Worm (Caenorhabditis elegans) whole organism, L4 larva: ENCODE results near the gene prcc-1.

ENCODE experiments used
- F10B5.3 ChIP-seq: sonication (generic microtip); optimal IDR thresholded peaks from 2 replicates; lab custom pipeline; 2016; ENCODE audit warnings: mild to moderate bottlenecking, missing genetic modification characterization, missing compliant biosample characterization
- F26F4.8 ChIP-seq: fragments of 200-800 bp; sonication (Bioruptor generic); conservative IDR thresholded peaks from 2 replicates; pipeline ENCODE4 v1.3.6; 2022; ENCODE audit warnings: missing genetic modification characterization, missing compliant biosample characterization
- T20F7.1 ChIP-seq: fragments of 200-800 bp; sonication (Bioruptor generic); optimal IDR thresholded peaks from 2 replicates; lab custom pipeline; 2018; ENCODE audit warnings: mild to moderate bottlenecking, missing genetic modification characterization, missing compliant biosample characterization
- T26A8.4 ChIP-seq: fragments of 200-800 bp; sonication (Bioruptor generic); IDR thresholded peaks from 2 replicates; pipeline ENCODE4 v1.3.6; 2022; ENCODE audit warnings: missing genetic modification characterization, missing compliant biosample characterization
- Y75B8A.6 ChIP-seq: fragments of 200-800 bp; sonication (Bioruptor generic); IDR thresholded peaks from 2 replicates; pipeline ENCODE4 v1.3.6; 2022; ENCODE audit warnings: missing genetic modification reagents, missing genetic modification characterization, missing compliant biosample characterization
- ZK546.5 ChIP-seq, 2 experiments: sonication (generic microtip); optimal IDR thresholded peaks; 2 replicates each; lab custom pipeline; 2017; ENCODE audit warnings: missing biosample characterization in 2 of 2, missing genetic modification characterization in 2 of 2
- ama-1 ChIP-seq: fragments of 150-350 bp; optimal IDR thresholded peaks from 2 replicates; lab custom pipeline; 2014; ENCODE audit warnings: inconsistent platforms, mixed read lengths
- arid-1 ChIP-seq: fragments of 200-800 bp; sonication (Bioruptor generic); conservative IDR thresholded peaks from 2 replicates; pipeline ENCODE4 v1.3.6; 2022; ENCODE audit warnings: missing genetic modification reagents, missing genetic modification characterization, missing compliant biosample characterization
- cey-2 ChIP-seq: sonication (generic microtip); optimal IDR thresholded peaks from 3 replicates; lab custom pipeline; 2017; ENCODE audit warnings: missing genetic modification characterization, mild to moderate bottlenecking, missing compliant biosample characterization, antibody characterized with exemption, borderline replicate concordance; ENCODE audit not compliant: insufficient read depth
- daf-12 ChIP-seq: fragments of 150-350 bp; optimal IDR thresholded peaks from 2 replicates; lab custom pipeline; 2014; ENCODE audit warnings: missing biosample characterization, missing genetic modification reagents, missing genetic modification characterization
- daf-19 ChIP-seq: fragments of 200-800 bp; sonication (Bioruptor generic); conservative IDR thresholded peaks from 2 replicates; pipeline ENCODE4 v1.3.6; 2022; ENCODE audit warnings: missing genetic modification characterization, missing compliant biosample characterization
- daf-8 ChIP-seq: fragments of 200-800 bp; sonication (Bioruptor generic); IDR thresholded peaks from 2 replicates; pipeline ENCODE4 v1.3.6; 2022; ENCODE audit warnings: missing genetic modification characterization, missing compliant biosample characterization
- dmd-6 ChIP-seq: fragments of 200-800 bp; sonication (Bioruptor generic); IDR thresholded peaks from 2 replicates; pipeline ENCODE4 v1.3.6; 2022; ENCODE audit warnings: missing genetic modification reagents, missing genetic modification characterization, missing compliant biosample characterization
- dmd-8 ChIP-seq: fragments of 200-800 bp; sonication (Bioruptor generic); IDR thresholded peaks from 2 replicates; pipeline ENCODE4 v1.3.6; 2022; ENCODE audit warnings: missing genetic modification characterization, missing compliant biosample characterization
- dpl-1 ChIP-seq: fragments of 150-350 bp; optimal IDR thresholded peaks from 2 replicates; lab custom pipeline; 2014; ENCODE audit warnings: missing biosample characterization, missing genetic modification reagents, missing genetic modification characterization
- dve-1 ChIP-seq: sonication (generic microtip); optimal IDR thresholded peaks from 2 replicates; lab custom pipeline; 2017; ENCODE audit warnings: antibody characterized with exemption, mild to moderate bottlenecking, missing genetic modification characterization, missing compliant biosample characterization; ENCODE audit not compliant: insufficient read depth
- egl-43 ChIP-seq: fragments of 200-800 bp; sonication (Bioruptor generic); IDR thresholded peaks from 2 replicates; pipeline ENCODE4 v1.3.6; 2022; ENCODE audit warnings: missing genetic modification reagents, missing genetic modification characterization, missing compliant biosample characterization
- lin-13 ChIP-seq: fragments of 150-350 bp; optimal IDR thresholded peaks from 2 replicates; lab custom pipeline; 2014; ENCODE audit warnings: missing biosample characterization, missing genetic modification reagents, missing genetic modification characterization
- lir-3 ChIP-seq: sonication (generic microtip); optimal IDR thresholded peaks from 2 replicates; lab custom pipeline; 2016; ENCODE audit warnings: mild to moderate bottlenecking, missing genetic modification characterization, missing compliant biosample characterization
- lsy-2 ChIP-seq, 2 experiments: fragments of 150-350 bp in 1 of 2; sonication (generic microtip) in 1 of 2; optimal IDR thresholded peaks; 2 replicates each; lab custom pipeline; 2014 to 2017; ENCODE audit warnings: missing biosample characterization in 2 of 2, missing genetic modification characterization in 2 of 2
- mes-2 ChIP-seq: sonication (generic microtip); optimal IDR thresholded peaks from 2 replicates; lab custom pipeline; 2016; ENCODE audit warnings: missing genotype, mild to moderate bottlenecking, missing genetic modification characterization, missing compliant biosample characterization; ENCODE audit not compliant: poor library complexity, severe bottlenecking
- mxl-3 ChIP-seq: fragments of 200-800 bp; sonication (Bioruptor generic); optimal IDR thresholded peaks from 2 replicates; lab custom pipeline; 2018; ENCODE audit warnings: mild to moderate bottlenecking, missing genetic modification characterization, missing compliant biosample characterization
- nhr-111 ChIP-seq: fragments of 200-800 bp; sonication (Bioruptor generic); optimal IDR thresholded peaks from 2 replicates; lab custom pipeline; 2018; ENCODE audit warnings: mild to moderate bottlenecking, missing genetic modification characterization, missing compliant biosample characterization
- nhr-25 ChIP-seq: sonication (generic microtip); optimal IDR thresholded peaks from 2 replicates; lab custom pipeline; 2017; ENCODE audit warnings: missing genetic modification characterization, mild to moderate bottlenecking, missing compliant biosample characterization, antibody characterized with exemption, moderate library complexity, borderline replicate concordance; ENCODE audit not compliant: insufficient read depth
- nhr-41 ChIP-seq: fragments of 200-800 bp; sonication (Bioruptor generic); IDR thresholded peaks from 2 replicates; pipeline ENCODE4 v1.3.6; 2022; ENCODE audit warnings: missing genetic modification reagents, missing genetic modification characterization, missing compliant biosample characterization
- nhr-42 ChIP-seq: fragments of 200-800 bp; sonication (Bioruptor generic); IDR thresholded peaks from 2 replicates; pipeline ENCODE4 v1.3.6; 2022; ENCODE audit warnings: missing genetic modification characterization, missing compliant biosample characterization
- nhr-6 ChIP-seq: fragments of 150-350 bp; optimal IDR thresholded peaks from 2 replicates; lab custom pipeline; 2014; ENCODE audit warnings: missing biosample characterization, missing genetic modification characterization
- set-16 ChIP-seq: fragments of 200-800 bp; sonication (Bioruptor generic); IDR thresholded peaks from 2 replicates; pipeline ENCODE4 v1.3.6; 2022; ENCODE audit warnings: missing genetic modification reagents, missing genetic modification characterization, missing compliant biosample characterization
- skn-1 ChIP-seq: fragments of 150-350 bp; optimal IDR thresholded peaks from 2 replicates; lab custom pipeline; 2014; ENCODE audit warnings: missing biosample characterization, missing genetic modification characterization
- unc-62 ChIP-seq, 3 experiments: fragments of 150-350 bp in 1 of 3; sonication (generic microtip); optimal IDR thresholded peaks in 2 of 3; peaks in 1 of 3; 1 replicate in 1 of 3; 2 replicates in 2 of 3; lab custom pipeline; 2014 to 2017; ENCODE audit warnings: missing biosample characterization in 3 of 3, missing genetic modification characterization in 3 of 3, missing genetic modification reagents in 3 of 3, missing genotype in 1 of 3
- zfp-2 ChIP-seq: sonication (generic microtip); optimal IDR thresholded peaks from 2 replicates; lab custom pipeline; 2016; ENCODE audit warnings: mild to moderate bottlenecking, missing genetic modification characterization, missing compliant biosample characterization
- zip-11 ChIP-seq: fragments of 200-800 bp; sonication (Bioruptor generic); IDR thresholded peaks from 2 replicates; pipeline ENCODE4 v1.3.6; 2022; ENCODE audit warnings: missing genetic modification characterization, missing compliant biosample characterization
- zip-2 ChIP-seq: fragments of 150-350 bp; optimal IDR thresholded peaks from 2 replicates; lab custom pipeline; 2014; ENCODE audit warnings: missing biosample characterization, missing genetic modification characterization
- ztf-7 ChIP-seq: fragments of 150-350 bp; optimal IDR thresholded peaks from 2 replicates; lab custom pipeline; 2014; ENCODE audit warnings: missing biosample characterization, missing genetic modification characterization

Gene prcc-1

DNA sequence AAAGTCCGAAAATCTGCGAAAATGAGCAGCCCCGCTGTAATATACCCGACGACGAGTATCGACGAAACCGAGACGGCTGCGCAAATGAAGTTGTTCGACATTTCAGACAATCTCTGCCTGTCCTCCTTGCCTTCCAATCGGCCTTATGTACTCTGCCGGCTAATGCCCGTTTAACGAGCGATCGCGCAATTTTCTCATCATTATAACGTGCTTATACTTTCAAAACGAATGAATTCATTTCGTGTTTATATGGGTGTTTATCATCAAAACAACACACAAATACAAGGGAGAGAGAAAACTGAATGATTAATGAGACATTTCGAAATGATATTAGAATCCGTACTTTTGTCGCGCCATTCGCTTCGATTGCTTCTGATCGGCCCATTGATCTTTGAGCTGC, 2.6 kb downstream of the prcc-1 start, which contains the start of gene col-132:
col-132 (minus strand) TSS at position 101 of the 400 bp plus-strand sequence.
- TF ChIP-seq arid-1 (GFP tag; lab: Robert Waterston, UW) (no peak), nhr-111 (GFP tag; lab: Kevin White, UChicago) (no peak), zfp-2 (no peak), skn-1 (tag; lab: Kevin White, UChicago) (no peak), T20F7.1 (GFP tag; lab: Kevin White, UChicago) (no peak), daf-8 (no peak), dmd-8 (GFP tag; lab: Robert Waterston, UW) (no peak), Y75B8A.6 (no peak), ztf-7 (no peak), dve-1 (tag; lab: Kevin White, UChicago) (no peak), zip-2 (tag; lab: Kevin White, UChicago) (no peak)

- peak; percentile 95 for TF ChIP-seq set-16 (GFP tag; lab: Robert Waterston, UW)
- 0 out of 2 replicates have a peak, but pooled peaks have one; percentile 5 for TF ChIP-seq egl-43 (GFP tag; lab: Robert Waterston, UW)
- TF ChIP-seq mes-2 (tag; lab: Kevin White, UChicago), result no peak
Measured at ce11 chrIV:13089671-13090242, 3.8 kb downstream of the prcc-1 start.

- TF ChIP-seq F10B5.3 (tag; lab: Kevin White, UChicago), result no peak
- TF ChIP-seq set-16 (GFP tag; lab: Robert Waterston, UW), result no peak
- TF ChIP-seq daf-19 (GFP tag; lab: Robert Waterston, UW), result no peak
- TF ChIP-seq egl-43 (GFP tag; lab: Robert Waterston, UW), result no peak
- TF ChIP-seq dpl-1 (GFP tag; lab: Kevin White, UChicago), result no peak
- TF ChIP-seq cey-2 (tag; lab: Kevin White, UChicago), result no peak
- TF ChIP-seq ZK546.5 (tag; optimal IDR thresholded peaks at IDR 0.05; lab: Kevin White, UChicago), result no peak
- no peak for TF ChIP-seq nhr-41
- TF ChIP-seq daf-12 (tag; lab: Kevin White, UChicago), result no peak
- no peak for TF ChIP-seq T26A8.4 (GFP tag; lab: Robert Waterston, UW)
- TF ChIP-seq zip-11 (GFP tag; lab: Robert Waterston, UW), result no peak
- no peak for TF ChIP-seq nhr-25 (tag; lab: Kevin White, UChicago)
- TF ChIP-seq lir-3 (tag; lab: Kevin White, UChicago), result no peak
- TF ChIP-seq dmd-6 (GFP tag; lab: Robert Waterston, UW), result no peak
- no peak for TF ChIP-seq lin-13
- no peak for TF ChIP-seq lsy-2 (tag; optimal IDR thresholded peaks at IDR 0.05; lab: Kevin White, UChicago)
- no peak for TF ChIP-seq mxl-3 (GFP tag; lab: Kevin White, UChicago)
- no peak for TF ChIP-seq nhr-42
- no peak for TF ChIP-seq ama-1 (lab: Kevin White, UChicago)
- TF ChIP-seq, all 104 proteins: peak for 0
Measured at ce11 chrIV:13086705-13087104, 6.9 kb downstream of the prcc-1 start, which contains the start of gene spin-2. spin-2 (plus strand) TSS chrIV:13087005.

DNA sequence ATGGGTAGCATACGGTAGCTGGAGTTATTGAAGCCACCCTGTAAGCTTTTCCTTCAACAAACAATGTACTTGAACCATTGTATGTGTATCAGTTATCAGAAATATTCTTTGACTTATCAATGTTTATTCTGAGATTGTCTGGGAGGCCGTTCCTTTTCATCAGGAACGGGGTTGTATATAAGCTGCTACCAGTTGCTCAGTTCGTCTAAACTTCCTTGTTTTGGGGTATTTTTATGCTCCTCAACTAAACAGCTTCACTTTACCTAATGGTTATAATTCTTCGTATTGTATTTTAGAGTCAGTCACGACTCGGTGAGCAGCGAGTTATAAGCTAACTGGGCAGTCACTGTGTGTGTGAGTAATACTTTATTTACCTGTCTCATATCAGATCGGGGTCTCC, 7.9 kb downstream of the prcc-1 start:
- TF ChIP-seq unc-62 (GFP tag; optimal IDR thresholded peaks at IDR 0.05 in 1 of 2; lab: Kevin White, UChicago) (peak in 1 of 2 experiments; percentile 91), unc-62 (tag; optimal IDR thresholded peaks at IDR 0.05; lab: Kevin White, UChicago) (no peak), nhr-6 (tag; lab: Kevin White, UChicago) (no peak), F26F4.8 (GFP tag; lab: Robert Waterston, UW) (no peak)
